Worm (Caenorhabditis elegans): ENCODE measurements around the gene gst-13.
A peak's percentile ranks its signal among the peaks of the same experiment; 100 is the strongest.

Gene gst-13

ce11 chrII:9211684-9212083, 19.6 kb upstream of the gst-13 start (continued):
- TF ChIP-seq ceh-100 (GFP tag; IDR thresholded peaks at IDR 0.05) (peak; percentile 40; the same call in 1 of the 2 replicates), K12H6.12 (tag; optimal IDR thresholded peaks at IDR 0.05) (no peak), D2030.7 (GFP tag; IDR thresholded peaks at IDR 0.05) (peak; percentile 79), xnd-1 (tag; optimal IDR thresholded peaks at IDR 0.05) (peak; percentile 49), ZK185.1 (tag; optimal IDR thresholded peaks at IDR 0.05; ENCODE audit: poor library complexity, severe bottlenecking) (peak; percentile 63), hrde-1 (tag; optimal IDR thresholded peaks at IDR 0.05; ENCODE audit: borderline replicate concordance) (peak; percentile 19), hlh-26 (GFP tag; conservative IDR thresholded peaks at IDR 0.05) (no peak), pbrm-1 (GFP tag; IDR thresholded peaks at IDR 0.05) (0 out of 2 replicates have a peak, but pooled peaks have one; percentile 35), mxl-1 (tag; optimal IDR thresholded peaks at IDR 0.05) (peak; percentile 16), pha-4 (tag; optimal IDR thresholded peaks at IDR 0.05) (no peak), C06A6.2 (GFP tag; conservative IDR thresholded peaks at IDR 0.05) (no peak), atf-7 (tag; optimal IDR thresholded peaks at IDR 0.05) (no peak), lsy-27 (tag; optimal IDR thresholded peaks at IDR 0.05; ENCODE audit: borderline replicate concordance, insufficient read depth) (no peak), ceh-79 (tag; optimal IDR thresholded peaks at IDR 0.05) (no peak), him-1 (tag; optimal IDR thresholded peaks at IDR 0.05) (peak; percentile 81), bed-1 (GFP tag; IDR thresholded peaks at IDR 0.05) (no peak), lin-40 (tag; optimal IDR thresholded peaks at IDR 0.05) (no peak), snpc-4 (GFP tag; optimal IDR thresholded peaks at IDR 0.05) (peak; percentile 90), snpc-4 (tag; optimal IDR thresholded peaks at IDR 0.05) (peak; percentile 95 to 97 (median 96)), K11D2.4 (GFP tag; IDR thresholded peaks at IDR 0.05) (no peak), ceh-27 (GFP tag; optimal IDR thresholded peaks at IDR 0.05) (no peak), sdz-38 (tag; optimal IDR thresholded peaks at IDR 0.05) (no peak), F22D6.2 (tag; optimal IDR thresholded peaks at IDR 0.05) (no peak), ekl-4 (GFP tag; IDR thresholded peaks at IDR 0.05) (peak; percentile 61), tbx-9 (tag; optimal IDR thresholded peaks at IDR 0.05; ENCODE audit: borderline replicate concordance) (no peak), ztf-22 (GFP tag; optimal IDR thresholded peaks at IDR 0.05) (no peak), lin-54 (GFP tag; optimal IDR thresholded peaks at IDR 0.05) (peak; percentile 75), akir-1 (GFP tag; optimal IDR thresholded peaks at IDR 0.05) (no peak), sptf-2 (GFP tag; optimal IDR thresholded peaks at IDR 0.05) (no peak), mes-4 (tag; optimal IDR thresholded peaks at IDR 0.05) (peak; percentile 24), nhr-90 (tag; optimal IDR thresholded peaks at IDR 0.05) (peak; percentile 65), lin-26 (GFP tag; IDR thresholded peaks at IDR 0.05) (peak; percentile 71; the same call in 1 of the 2 replicates), madf-3 (GFP tag; IDR thresholded peaks at IDR 0.05) (no peak), lsl-1 (GFP tag; optimal IDR thresholded peaks at IDR 0.05) (peak; percentile 67), bed-2 (GFP tag; IDR thresholded peaks at IDR 0.05) (no peak), rcor-1 (GFP tag; IDR thresholded peaks at IDR 0.05) (peak; percentile 59; the same call in 1 of the 2 replicates), nfyb-1 (GFP tag; IDR thresholded peaks at IDR 0.05) (peak; percentile 86), F10E7.11 (tag; optimal IDR thresholded peaks at IDR 0.05) (no peak), B0261.1 (tag; optimal IDR thresholded peaks at IDR 0.05) (peak; percentile 82), lin-35 (GFP tag; optimal IDR thresholded peaks at IDR 0.05) (no peak), snpc-1.3 (tag; optimal IDR thresholded peaks at IDR 0.05; ENCODE audit: insufficient read depth) (peak; percentile 82), hmg-20 (GFP tag; IDR thresholded peaks at IDR 0.05) (peak; percentile 68; the same call in 1 of the 2 replicates), F57A8.1 (GFP tag; optimal IDR thresholded peaks at IDR 0.05) (no peak), B0019.2 (GFP tag; conservative IDR thresholded peaks at IDR 0.05) (no peak), fkh-3 (tag; optimal IDR thresholded peaks at IDR 0.05) (no peak), mel-28 (tag; optimal IDR thresholded peaks at IDR 0.05; ENCODE audit: borderline replicate concordance) (no peak), Y79H2A.3 (GFP tag; conservative IDR thresholded peaks at IDR 0.05) (no peak), F37B4.10 (GFP tag; IDR thresholded peaks at IDR 0.05) (no peak)

All from whole organism, young adult.